Fruit fly (Drosophila melanogaster) whole organism, embryonic: ENCODE measurements around the gene Dsp1.

ENCODE experiments used
- B-H2 ChIP-seq: fragments of 200-800 bp; sonication (Bioruptor generic); optimal IDR thresholded peaks from 2 replicates; lab custom pipeline; 2018; ENCODE audit warnings: missing biosample characterization, mild to moderate bottlenecking, missing genetic modification characterization
- Bgb ChIP-seq: fragments of 200-800 bp; sonication (Bioruptor generic); IDR thresholded peaks from 2 replicates; pipeline ENCODE4 v1.3.6; 2022; ENCODE audit warnings: missing biosample characterization, missing genetic modification characterization; ENCODE audit not compliant: partially characterized antibody
- CG12299 ChIP-seq: fragments of 200-800 bp; sonication (Bioruptor generic); optimal IDR thresholded peaks from 2 replicates; lab custom pipeline; 2018; ENCODE audit warnings: missing biosample characterization, mild to moderate bottlenecking, missing genetic modification characterization
- CG12769 ChIP-seq: fragments of 200-800 bp; sonication (Bioruptor generic); optimal IDR thresholded peaks from 2 replicates; lab custom pipeline; 2019; ENCODE audit warnings: missing biosample characterization, mild to moderate bottlenecking, missing genetic modification characterization, moderate library complexity
- CG14441 ChIP-seq: fragments of 200-800 bp; sonication (Bioruptor generic); IDR thresholded peaks from 2 replicates; pipeline ENCODE4 v1.3.6; 2022; ENCODE audit warnings: missing biosample characterization, missing genetic modification characterization
- CG15073 ChIP-seq: fragments of 200-800 bp; sonication (Bioruptor generic); optimal IDR thresholded peaks from 2 replicates; lab custom pipeline; 2016; ENCODE audit warnings: missing biosample characterization, missing genetic modification characterization
- CG1603 ChIP-seq: fragments of 200-800 bp; sonication (Bioruptor generic); optimal IDR thresholded peaks from 2 replicates; lab custom pipeline; 2019; ENCODE audit warnings: missing biosample characterization, mild to moderate bottlenecking, missing genetic modification characterization, moderate library complexity
- CG16813 ChIP-seq: fragments of 200-800 bp; sonication (Bioruptor generic); IDR thresholded peaks from 3 replicates; pipeline ENCODE4 v1.3.6; 2022; ENCODE audit warnings: missing biosample characterization, missing genetic modification characterization; ENCODE audit not compliant: partially characterized antibody
- CG17359 ChIP-seq: fragments of 200-800 bp; sonication (Bioruptor generic); optimal IDR thresholded peaks from 3 replicates; lab custom pipeline; 2018; ENCODE audit warnings: missing biosample characterization, mild to moderate bottlenecking, missing genetic modification characterization, moderate library complexity
- CG17568 ChIP-seq: fragments of 200-800 bp; sonication (Bioruptor generic); optimal IDR thresholded peaks from 2 replicates; lab custom pipeline; 2018; ENCODE audit warnings: missing biosample characterization, mild to moderate bottlenecking, missing genetic modification characterization, moderate library complexity
- CG17912 ChIP-seq: fragments of 200-800 bp; sonication (Bioruptor generic); optimal IDR thresholded peaks from 2 replicates; lab custom pipeline; 2018; ENCODE audit warnings: missing biosample characterization, mild to moderate bottlenecking, missing genetic modification characterization
- CG1792 ChIP-seq: fragments of 200-800 bp; sonication (Bioruptor generic); optimal IDR thresholded peaks from 2 replicates; lab custom pipeline; 2016; ENCODE audit warnings: missing biosample characterization, missing genetic modification characterization
- CG1832 ChIP-seq: fragments of 200-800 bp; sonication (Bioruptor generic); optimal IDR thresholded peaks from 2 replicates; lab custom pipeline; 2017; ENCODE audit warnings: missing biosample characterization, mild to moderate bottlenecking, missing genetic modification characterization, inconsistent platforms
- CG18476 ChIP-seq: fragments of 200-800 bp; sonication (Bioruptor generic); optimal IDR thresholded peaks from 2 replicates; lab custom pipeline; 2016; ENCODE audit warnings: missing biosample characterization, mild to moderate bottlenecking, missing genetic modification characterization
- CG2129 ChIP-seq: fragments of 200-800 bp; sonication (Bioruptor generic); IDR thresholded peaks from 2 replicates; pipeline ENCODE4 v1.3.6; 2022; ENCODE audit warnings: missing biosample characterization, missing genetic modification characterization; ENCODE audit not compliant: partially characterized antibody
- CG32532 ChIP-seq: fragments of 200-800 bp; sonication (Bioruptor generic); IDR thresholded peaks from 2 replicates; pipeline ENCODE4 v1.3.6; 2022; ENCODE audit warnings: missing biosample characterization, missing genetic modification characterization
- CG4617 ChIP-seq: fragments of 200-800 bp; sonication (Bioruptor generic); optimal IDR thresholded peaks from 3 replicates; lab custom pipeline; 2016; ENCODE audit warnings: missing biosample characterization, missing genetic modification characterization, borderline replicate concordance
- CG4854 ChIP-seq: fragments of 200-800 bp; sonication (Bioruptor generic); optimal IDR thresholded peaks from 2 replicates; lab custom pipeline; 2016; ENCODE audit warnings: missing biosample characterization, missing genetic modification characterization, inconsistent platforms
- CG9609 ChIP-seq: fragments of 200-800 bp; sonication (Bioruptor generic); optimal IDR thresholded peaks from 3 replicates; lab custom pipeline; 2016; ENCODE audit warnings: missing biosample characterization, missing genetic modification characterization
- CG9727 ChIP-seq: fragments of 200-800 bp; sonication (Bioruptor generic); optimal IDR thresholded peaks from 3 replicates; lab custom pipeline; 2017; ENCODE audit warnings: missing biosample characterization, mild to moderate bottlenecking, missing genetic modification characterization
- D ChIP-seq, 2 experiments: fragments of 200-800 bp in 1 of 2; fragments of >200 bp in 1 of 2; sonication (Bioruptor generic) in 1 of 2; optimal IDR thresholded peaks; 2 replicates in 1 of 2; 3 replicates in 1 of 2; lab custom pipeline; 2017; ENCODE audit warnings: mild to moderate bottlenecking in 1 of 2, missing biosample characterization in 1 of 2, missing genetic modification characterization in 1 of 2, missing genetic modification reagents in 1 of 2
- Dek ChIP-seq: fragments of 200-800 bp; sonication (Bioruptor generic); optimal IDR thresholded peaks from 3 replicates; lab custom pipeline; 2019; ENCODE audit warnings: missing biosample characterization, mild to moderate bottlenecking, missing genetic modification characterization, moderate library complexity
- Doc3 ChIP-seq: fragments of 200-800 bp; sonication (Bioruptor generic); IDR thresholded peaks from 3 replicates; pipeline ENCODE4 v1.3.6; 2022; ENCODE audit warnings: missing biosample characterization, missing genetic modification characterization; ENCODE audit not compliant: partially characterized antibody
- HLH4C ChIP-seq: fragments of 200-800 bp; sonication (Bioruptor generic); IDR thresholded peaks from 3 replicates; pipeline ENCODE4 v1.3.6; 2022; ENCODE audit warnings: missing biosample characterization, missing genetic modification characterization; ENCODE audit not compliant: partially characterized antibody
- Hey ChIP-seq: fragments of 200-800 bp; sonication (Bioruptor generic); optimal IDR thresholded peaks from 3 replicates; lab custom pipeline; 2018; ENCODE audit warnings: missing biosample characterization, mild to moderate bottlenecking, missing genetic modification characterization
- Lim3 ChIP-seq: fragments of 200-800 bp; sonication (Bioruptor generic); IDR thresholded peaks from 2 replicates; pipeline ENCODE4 v1.3.6; 2022; ENCODE audit warnings: missing biosample characterization, missing genetic modification characterization
- MBD-R2 ChIP-seq: fragments of 200-800 bp; sonication (Bioruptor generic); IDR thresholded peaks from 2 replicates; pipeline ENCODE4 v1.3.6; 2022; ENCODE audit warnings: missing biosample characterization, missing genetic modification characterization
- Max ChIP-seq: fragments of 200-800 bp; sonication (Bioruptor generic); optimal IDR thresholded peaks from 2 replicates; lab custom pipeline; 2016; ENCODE audit warnings: missing biosample characterization, mild to moderate bottlenecking, missing genetic modification characterization
- Med ChIP-seq: fragments of 200-800 bp; sonication (Bioruptor generic); peaks from one replicate; lab custom pipeline; 2016; ENCODE audit warnings: missing biosample characterization, missing genetic modification characterization, mild to moderate bottlenecking, inconsistent platforms, moderate library complexity
- Meics ChIP-seq: fragments of 200-800 bp; sonication (Bioruptor generic); optimal IDR thresholded peaks from 2 replicates; lab custom pipeline; 2017; ENCODE audit warnings: missing biosample characterization, mild to moderate bottlenecking, missing genetic modification characterization
- Ssrp ChIP-seq: fragments of 200-800 bp; sonication (Bioruptor generic); optimal IDR thresholded peaks from 2 replicates; lab custom pipeline; 2018; ENCODE audit warnings: missing biosample characterization, mild to moderate bottlenecking, missing genetic modification characterization, moderate library complexity
- Xbp1 ChIP-seq: fragments of 200-800 bp; sonication (Bioruptor generic); optimal IDR thresholded peaks from 3 replicates; lab custom pipeline; 2016; ENCODE audit warnings: missing biosample characterization, mild to moderate bottlenecking, missing genetic modification characterization
- ato ChIP-seq: fragments of 200-800 bp; sonication (Bioruptor generic); IDR thresholded peaks from 2 replicates; pipeline ENCODE4 v1.3.6; 2022; ENCODE audit warnings: missing biosample characterization, missing genetic modification characterization; ENCODE audit not compliant: partially characterized antibody
- bbx ChIP-seq: fragments of 200-800 bp; sonication (Bioruptor generic); IDR thresholded peaks from 2 replicates; pipeline ENCODE4 v1.3.6; 2022; ENCODE audit warnings: missing biosample characterization, missing genetic modification characterization; ENCODE audit not compliant: partially characterized antibody
- dpn ChIP-seq, 2 experiments: fragments of 200-800 bp; sonication (Bioruptor generic); optimal IDR thresholded peaks; 3 replicates each; lab custom pipeline; 2016; ENCODE audit warnings: missing biosample characterization in 2 of 2, missing genetic modification characterization in 2 of 2
- gfzf ChIP-seq: fragments of 200-800 bp; sonication (Bioruptor generic); optimal IDR thresholded peaks from 2 replicates; lab custom pipeline; 2016; ENCODE audit warnings: missing biosample characterization, mild to moderate bottlenecking, missing genetic modification characterization, moderate library complexity
- grau ChIP-seq: fragments of 200-800 bp; optimal IDR thresholded peaks from 3 replicates; lab custom pipeline; 2019; ENCODE audit warnings: missing biosample characterization, mild to moderate bottlenecking, missing genetic modification characterization, moderate library complexity
- grn ChIP-seq: fragments of 200-800 bp; sonication (Bioruptor generic); optimal IDR thresholded peaks from 3 replicates; lab custom pipeline; 2017; ENCODE audit warnings: missing biosample characterization, missing genetic modification characterization
- mam ChIP-seq: fragments of 200-800 bp; sonication (Bioruptor generic); optimal IDR thresholded peaks from 3 replicates; lab custom pipeline; 2016; ENCODE audit warnings: missing biosample characterization, missing genetic modification characterization
- mirr ChIP-seq: fragments of 200-800 bp; sonication (Bioruptor generic); optimal IDR thresholded peaks from 3 replicates; lab custom pipeline; 2018; ENCODE audit warnings: missing biosample characterization, mild to moderate bottlenecking, missing genetic modification characterization
- mld ChIP-seq: fragments of 200-800 bp; sonication (Bioruptor generic); IDR thresholded peaks from 3 replicates; pipeline ENCODE4 v1.3.6; 2022; ENCODE audit warnings: missing biosample characterization, missing genetic modification characterization; ENCODE audit not compliant: partially characterized antibody
- nau ChIP-seq: fragments of 200-800 bp; sonication (Bioruptor generic); optimal IDR thresholded peaks from 3 replicates; lab custom pipeline; 2017; ENCODE audit warnings: missing biosample characterization, mild to moderate bottlenecking, missing genetic modification characterization, missing genetic modification reagents
- pfk ChIP-seq: fragments of 200-800 bp; sonication (Bioruptor generic); optimal IDR thresholded peaks from 2 replicates; lab custom pipeline; 2018; ENCODE audit warnings: missing biosample characterization, mild to moderate bottlenecking, missing genetic modification characterization, moderate library complexity
- pho ChIP-seq: fragments of 200-800 bp; sonication (Bioruptor generic); optimal IDR thresholded peaks from 2 replicates; lab custom pipeline; 2016; ENCODE audit warnings: missing biosample characterization, missing genetic modification characterization
- sc ChIP-seq, 3 experiments: fragments of >200 bp in 2 of 3; fragments of 200-800 bp in 1 of 3; sonication (Bioruptor generic) in 1 of 3; optimal IDR thresholded peaks; 2 replicates in 2 of 3; 3 replicates in 1 of 3; lab custom pipeline; 2017; ENCODE audit warnings: mild to moderate bottlenecking in 1 of 3, missing biosample characterization in 1 of 3, missing genetic modification characterization in 1 of 3, missing genetic modification reagents in 1 of 3
- tgo ChIP-seq: fragments of 200-800 bp; sonication (Bioruptor generic); IDR thresholded peaks from 3 replicates; pipeline ENCODE4 v1.3.6; 2022; ENCODE audit warnings: missing biosample characterization, missing genetic modification characterization
- wek ChIP-seq: fragments of 200-800 bp; sonication (Bioruptor generic); optimal IDR thresholded peaks from 3 replicates; lab custom pipeline; 2018; ENCODE audit warnings: missing biosample characterization, mild to moderate bottlenecking, missing genetic modification characterization, moderate library complexity
- yki ChIP-seq: fragments of >200 bp; optimal IDR thresholded peaks from 3 replicates; lab custom pipeline; 2018

Dsp1 gene

dm6 chrX:16286083-16286666, 47.2 kb upstream of the Dsp1 start, which contains the start of gene UQCR-14 (continued):
- TF ChIP-seq pfk (GFP tag; lab: Kevin White, UChicago) (peak; percentile 65), nau (GFP tag; lab: Kevin White, UChicago) (no peak), CG4854 (peak; percentile 38), CG14441 (GFP tag; lab: Robert Waterston, UW) (no peak), CG4617 (GFP tag; lab: Kevin White, UChicago) (peak; percentile 57), ato (GFP tag; lab: Robert Waterston, UW) (peak; percentile 96), tgo (no peak), CG9609 (GFP tag; lab: Kevin White, UChicago) (no peak), Bgb (peak; percentile 99), CG32532 (GFP tag; lab: Robert Waterston, UW) (peak; percentile 53), CG9727 (GFP tag; lab: Kevin White, UChicago) (no peak), grau (tag; lab: Kevin White, UChicago) (peak; percentile 53), dpn (GFP tag; optimal IDR thresholded peaks at IDR 0.05; lab: Kevin White, UChicago) (peak; percentile 18 to 47), B-H2 (peak; percentile 66), CG17912 (no peak), CG1603 (tag; lab: Kevin White, UChicago) (peak; percentile 73), Med (peak; percentile 89), Xbp1 (GFP tag; lab: Kevin White, UChicago) (peak; percentile 45), HLH4C (peak; percentile 96), CG17359 (tag; lab: Kevin White, UChicago) (no peak), Dek (tag; lab: Kevin White, UChicago) (peak; percentile 55), CG18476 (GFP tag; lab: Kevin White, UChicago) (no peak), yki (lab: Kevin White, UChicago) (no peak), bbx (GFP tag; lab: Robert Waterston, UW) (peak; percentile 99), CG1792 (GFP tag; lab: Kevin White, UChicago) (no peak), CG2129 (peak; percentile 90), Ssrp (tag; lab: Kevin White, UChicago) (no peak), CG12299 (tag; lab: Kevin White, UChicago) (no peak), sc (optimal IDR thresholded peaks at IDR 0.05; lab: Kevin White, UChicago) (no peak), sc (GFP tag; optimal IDR thresholded peaks at IDR 0.05; lab: Kevin White, UChicago) (no peak), grn (GFP tag; lab: Kevin White, UChicago) (peak; percentile 7), CG12769 (tag; lab: Kevin White, UChicago) (peak; percentile 38), Hey (tag; lab: Kevin White, UChicago) (no peak), Max (peak; percentile 7), Meics (GFP tag; lab: Kevin White, UChicago) (peak; percentile 37), wek (GFP tag; lab: Kevin White, UChicago) (no peak), CG15073 (no peak), mirr (GFP tag; lab: Kevin White, UChicago) (peak; percentile 36), gfzf (GFP tag; lab: Kevin White, UChicago) (peak; percentile 53), MBD-R2 (GFP tag; lab: Robert Waterston, UW) (peak; percentile 86), CG16813 (peak; percentile 98), Doc3 (peak; percentile 89), D (optimal IDR thresholded peaks at IDR 0.05; lab: Kevin White, UChicago) (no peak), D (GFP tag; optimal IDR thresholded peaks at IDR 0.05; lab: Kevin White, UChicago) (no peak), CG17568 (GFP tag; lab: Kevin White, UChicago) (no peak), CG1832 (GFP tag; lab: Kevin White, UChicago) (no peak), mld (GFP tag; lab: Robert Waterston, UW) (peak; percentile 94), Lim3 (GFP tag; lab: Robert Waterston, UW) (no peak), pho (GFP tag; lab: Kevin White, UChicago) (peak; percentile 8), mam (GFP tag; lab: Kevin White, UChicago) (peak; percentile 43)
